Worm (Caenorhabditis elegans) whole organism, young adult: ENCODE measurements around the gene C36B7.3.

Experiments
- D2030.7 ChIP-seq: fragments of 200-800 bp; sonication (Bioruptor generic); IDR thresholded peaks from 2 replicates; pipeline ENCODE4 v1.3.6; 2022; ENCODE audit warnings: missing genetic modification reagents, missing genetic modification characterization, missing compliant biosample characterization
- F57C9.4 ChIP-seq: sonication (generic microtip); optimal IDR thresholded peaks from 2 replicates; lab custom pipeline; 2017; ENCODE audit warnings: mild to moderate bottlenecking, missing genetic modification characterization, missing compliant biosample characterization
- efl-1 ChIP-seq: fragments of 150-350 bp; optimal IDR thresholded peaks from 2 replicates; lab custom pipeline; 2014; ENCODE audit warnings: missing biosample characterization, missing genetic modification reagents, missing genetic modification characterization
- egl-44 ChIP-seq: fragments of 200-800 bp; sonication (Bioruptor generic); IDR thresholded peaks from 2 replicates; pipeline ENCODE4 v1.3.6; 2022; ENCODE audit warnings: missing genetic modification reagents, missing genetic modification characterization, missing compliant biosample characterization
- egrh-3 ChIP-seq: fragments of 200-800 bp; sonication (Bioruptor generic); IDR thresholded peaks from 2 replicates; pipeline ENCODE4 v1.3.6; 2022; ENCODE audit warnings: missing genetic modification reagents, missing genetic modification characterization, missing compliant biosample characterization
- fkh-3 ChIP-seq: sonication (generic microtip); optimal IDR thresholded peaks from 2 replicates; lab custom pipeline; 2016; ENCODE audit warnings: mild to moderate bottlenecking, missing genetic modification characterization, missing compliant biosample characterization
- lin-35 ChIP-seq, 3 experiments: fragments of 150-350 bp in 2 of 3; sonication (generic microtip) in 1 of 3; optimal IDR thresholded peaks; 2 replicates each; lab custom pipeline; 2014 to 2018; ENCODE audit warnings: missing biosample characterization in 3 of 3, missing genetic modification characterization in 3 of 3, missing genetic modification reagents in 3 of 3
- nfyb-1 ChIP-seq: fragments of 200-800 bp; sonication (Bioruptor generic); IDR thresholded peaks from 2 replicates; pipeline ENCODE4 v1.3.6; 2022; ENCODE audit warnings: missing genetic modification reagents, missing genetic modification characterization, missing compliant biosample characterization
- nhr-90 ChIP-seq: sonication (generic microtip); optimal IDR thresholded peaks from 2 replicates; lab custom pipeline; 2016; ENCODE audit warnings: missing genotype, mild to moderate bottlenecking, missing genetic modification characterization, missing compliant biosample characterization
- pha-4 ChIP-seq: fragments of 150-350 bp; sonication (generic microtip); optimal IDR thresholded peaks from 2 replicates; lab custom pipeline; 2014; ENCODE audit warnings: missing biosample characterization, missing genetic modification reagents, missing genetic modification characterization
- sdz-38 ChIP-seq: sonication (generic microtip); optimal IDR thresholded peaks from 2 replicates; lab custom pipeline; 2016; ENCODE audit warnings: missing genotype, missing genetic modification characterization, missing compliant biosample characterization
- snpc-1.1 ChIP-seq: sonication (generic microtip); optimal IDR thresholded peaks from 2 replicates; lab custom pipeline; 2017; ENCODE audit warnings: missing genetic modification characterization, mild to moderate bottlenecking, missing compliant biosample characterization, antibody characterized with exemption, moderate library complexity, missing genotype, missing genetic modification reagents; ENCODE audit not compliant: insufficient read depth
- zim-3 ChIP-seq: sonication (generic microtip); optimal IDR thresholded peaks from 2 replicates; lab custom pipeline; 2017; ENCODE audit warnings: mild to moderate bottlenecking, missing genetic modification characterization, moderate library complexity, missing compliant biosample characterization
- ztf-26 ChIP-seq: sonication (generic microtip); optimal IDR thresholded peaks from 2 replicates; lab custom pipeline; 2017; ENCODE audit warnings: missing genetic modification characterization, missing compliant biosample characterization

ce11 chrX:7099049-7099448 lies 2.5 kb upstream of the C36B7.3 start:
- no peak for TF ChIP-seq D2030.7 (GFP tag; lab: Robert Waterston, UW)
- no peak for TF ChIP-seq lin-35 (GFP tag; optimal IDR thresholded peaks at IDR 0.05; lab: Kevin White, UChicago)
- TF ChIP-seq F57C9.4 (tag; lab: Kevin White, UChicago), result no peak
- no peak for TF ChIP-seq egrh-3 (GFP tag; lab: Robert Waterston, UW)
- no peak for TF ChIP-seq nhr-90 (tag; lab: Kevin White, UChicago)
- TF ChIP-seq egl-44 (GFP tag; lab: Robert Waterston, UW), result no peak
- no peak for TF ChIP-seq ztf-26 (tag; lab: Kevin White, UChicago)
- TF ChIP-seq snpc-1.1 (tag; lab: Kevin White, UChicago), result no peak
- no peak for TF ChIP-seq efl-1
- TF ChIP-seq fkh-3 (tag; lab: Kevin White, UChicago), result no peak
- TF ChIP-seq zim-3 (tag; lab: Kevin White, UChicago), result no peak
- no peak for TF ChIP-seq pha-4 (tag; lab: Kevin White, UChicago)
- TF ChIP-seq sdz-38 (tag; lab: Kevin White, UChicago), result no peak
- TF ChIP-seq nfyb-1 (GFP tag; lab: Robert Waterston, UW), result no peak
